Worm (Caenorhabditis elegans) whole organism, L4/young adult: ENCODE results near the gene nxf-2.

Source experiments
- W03F9.2 ChIP-seq: fragments of 150-350 bp; optimal IDR thresholded peaks from 2 replicates; lab custom pipeline; 2014; ENCODE audit warnings: missing biosample characterization, missing genetic modification characterization
- dao-5 ChIP-seq: sonication (generic microtip); optimal IDR thresholded peaks from 2 replicates; lab custom pipeline; 2016; ENCODE audit warnings: missing genotype, missing genetic modification characterization, moderate library complexity, missing compliant biosample characterization
- him-1 ChIP-seq: sonication (generic microtip); optimal IDR thresholded peaks from 2 replicates; lab custom pipeline; 2016; ENCODE audit warnings: missing genotype, missing genetic modification reagents, missing genetic modification characterization, missing compliant biosample characterization

- peak; percentile 68 for TF ChIP-seq W03F9.2
- TF ChIP-seq dao-5: no peak
- TF ChIP-seq him-1: no peak
These were observed 2.6 kb downstream of the nxf-2 start, which contains the start of the genes nxf-1 and C15H11.11 for ce11 chrV:14414964-14415564.
